Worm (Caenorhabditis elegans) whole organism, L2 larva: ENCODE results near the gene T12G3.4.

Experiments used
- aly-2 ChIP-seq: fragments of 150-350 bp; optimal IDR thresholded peaks from 2 replicates; lab custom pipeline; 2014; ENCODE audit warnings: missing biosample characterization, missing genetic modification characterization
- ceh-16 ChIP-seq: fragments of 150-350 bp; optimal IDR thresholded peaks from 2 replicates; lab custom pipeline; 2014; ENCODE audit warnings: missing biosample characterization, missing genetic modification characterization
- ceh-82 ChIP-seq: fragments of 150-350 bp; optimal IDR thresholded peaks from 2 replicates; lab custom pipeline; 2014; ENCODE audit warnings: missing biosample characterization, missing genetic modification characterization

DNA sequence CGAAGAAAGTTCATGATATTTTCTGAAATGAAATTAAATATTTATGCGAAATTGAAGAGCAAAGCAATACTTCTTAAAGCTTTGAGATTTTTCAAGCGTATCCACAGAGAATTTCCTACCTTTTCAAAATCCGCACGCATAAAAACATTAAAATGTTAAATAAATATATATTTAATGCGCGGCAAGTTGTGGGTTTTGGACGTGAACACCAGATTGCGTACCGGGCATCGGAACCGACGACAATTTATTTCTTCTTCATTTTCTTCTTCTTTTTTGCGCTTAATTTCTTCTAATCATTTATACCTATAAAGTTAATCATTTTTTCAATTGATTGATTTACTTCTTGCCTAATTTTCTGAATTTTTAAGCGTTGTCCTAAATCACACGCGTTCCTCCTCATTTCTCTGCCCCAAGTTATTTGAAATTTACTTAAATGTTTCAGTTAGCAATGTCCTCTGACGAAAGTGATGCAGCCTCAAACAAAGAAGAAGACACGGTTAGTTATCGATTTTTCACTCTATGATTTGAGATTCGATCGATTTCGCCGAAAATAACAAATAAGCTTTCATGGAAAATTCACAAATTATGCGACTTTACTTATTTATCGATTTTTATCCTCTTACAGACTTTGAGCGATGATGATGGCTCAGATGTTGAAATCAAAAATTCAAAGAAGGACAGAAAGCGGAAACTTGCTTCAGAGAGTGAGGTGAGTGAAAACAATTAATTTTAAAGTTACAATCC is 3.2 kb downstream of the T12G3.4 start, which contains the start of the genes bre-5 and spt-5:
- no peak for TF ChIP-seq ceh-82
- TF ChIP-seq ceh-16 (tag; lab: Kevin White, UChicago) = no peak
- no peak for TF ChIP-seq aly-2 (tag; lab: Kevin White, UChicago)
